Worm (Caenorhabditis elegans) whole organism, mixed stage, embryonic: Measurements from ENCODE around the gene T28A8.3.

ENCODE experiments used
- M03D4.4 ChIP-seq: sonication (generic microtip); optimal IDR thresholded peaks from 2 replicates; lab custom pipeline; 2017; ENCODE audit warnings: mild to moderate bottlenecking, missing genetic modification characterization, missing compliant biosample characterization
- bed-3 ChIP-seq: fragments of 200-800 bp; sonication (Bioruptor generic); optimal IDR thresholded peaks from 3 replicates; lab custom pipeline; 2018; ENCODE audit warnings: mild to moderate bottlenecking, missing genetic modification characterization, moderate library complexity, missing compliant biosample characterization
- blmp-1 ChIP-seq: fragments of 150-350 bp; optimal IDR thresholded peaks from 2 replicates; lab custom pipeline; 2014; ENCODE audit warnings: missing biosample characterization, missing genetic modification characterization
- ceh-43 ChIP-seq: fragments of 200-800 bp; sonication (Bioruptor generic); optimal IDR thresholded peaks from 2 replicates; lab custom pipeline; 2018; ENCODE audit warnings: mild to moderate bottlenecking, missing genetic modification characterization, moderate library complexity, missing compliant biosample characterization
- ceh-83 ChIP-seq: fragments of 200-800 bp; sonication (Bioruptor generic); optimal IDR thresholded peaks from 2 replicates; lab custom pipeline; 2018; ENCODE audit warnings: mild to moderate bottlenecking, missing genetic modification characterization, missing compliant biosample characterization
- ces-1 ChIP-seq: fragments of 150-350 bp; optimal IDR thresholded peaks from 2 replicates; lab custom pipeline; 2014; ENCODE audit warnings: missing biosample characterization, missing genetic modification reagents, missing genetic modification characterization
- drap-1 ChIP-seq: fragments of 200-800 bp; sonication (Bioruptor generic); optimal IDR thresholded peaks from 3 replicates; lab custom pipeline; 2018; ENCODE audit warnings: mild to moderate bottlenecking, missing genetic modification characterization, missing compliant biosample characterization
- elt-1 ChIP-seq: sonication (generic microtip); optimal IDR thresholded peaks from 2 replicates; lab custom pipeline; 2017; ENCODE audit warnings: missing genetic modification characterization, mild to moderate bottlenecking, missing compliant biosample characterization, antibody characterized with exemption, moderate library complexity, borderline replicate concordance; ENCODE audit not compliant: insufficient read depth
- elt-3 ChIP-seq: fragments of 150-350 bp; optimal IDR thresholded peaks from 2 replicates; lab custom pipeline; 2014; ENCODE audit warnings: missing biosample characterization, missing genetic modification characterization
- flh-1 ChIP-seq: fragments of 200-800 bp; sonication (Bioruptor generic); optimal IDR thresholded peaks from 2 replicates; lab custom pipeline; 2018; ENCODE audit warnings: mild to moderate bottlenecking, missing genetic modification characterization, moderate library complexity, missing compliant biosample characterization
- ham-2 ChIP-seq: fragments of 200-800 bp; sonication (Bioruptor generic); optimal IDR thresholded peaks from 2 replicates; lab custom pipeline; 2018; ENCODE audit warnings: mild to moderate bottlenecking, missing genetic modification characterization, missing compliant biosample characterization
- hlh-1 ChIP-seq: fragments of 150-350 bp; optimal IDR thresholded peaks from 2 replicates; lab custom pipeline; 2014; ENCODE audit warnings: missing biosample characterization, missing genetic modification reagents, missing genetic modification characterization
- lin-13 ChIP-seq: fragments of 150-350 bp; optimal IDR thresholded peaks from 2 replicates; lab custom pipeline; 2014; ENCODE audit warnings: missing biosample characterization, missing genetic modification characterization
- lin-32 ChIP-seq: fragments of 200-800 bp; sonication (Bioruptor generic); optimal IDR thresholded peaks from 2 replicates; lab custom pipeline; 2018; ENCODE audit warnings: mild to moderate bottlenecking, missing genetic modification characterization, missing compliant biosample characterization
- mab-5 ChIP-seq: fragments of 150-350 bp; optimal IDR thresholded peaks from 2 replicates; lab custom pipeline; 2014; ENCODE audit warnings: missing biosample characterization, missing genetic modification characterization
- mep-1 ChIP-seq: fragments of 150-350 bp; optimal IDR thresholded peaks from 2 replicates; lab custom pipeline; 2017; ENCODE audit warnings: missing biosample characterization, missing genetic modification reagents, missing genetic modification characterization, inconsistent platforms
- mls-2 ChIP-seq: sonication (generic microtip); optimal IDR thresholded peaks from 2 replicates; lab custom pipeline; 2016; ENCODE audit warnings: mild to moderate bottlenecking, missing genetic modification characterization, moderate library complexity, missing compliant biosample characterization
- nhr-12 ChIP-seq: fragments of 150-350 bp; optimal IDR thresholded peaks from 2 replicates; lab custom pipeline; 2014; ENCODE audit warnings: missing biosample characterization, missing genetic modification characterization
- nhr-2 ChIP-seq: fragments of 150-350 bp; optimal IDR thresholded peaks from 2 replicates; lab custom pipeline; 2014; ENCODE audit warnings: missing biosample characterization, missing genetic modification characterization
- nhr-237 ChIP-seq: fragments of 150-350 bp; optimal IDR thresholded peaks from 2 replicates; lab custom pipeline; 2014; ENCODE audit warnings: missing biosample characterization, missing genetic modification characterization
- nhr-28 ChIP-seq: fragments of 150-350 bp; optimal IDR thresholded peaks from 2 replicates; lab custom pipeline; 2014; ENCODE audit warnings: missing biosample characterization, missing genetic modification characterization
- nhr-76 ChIP-seq: sonication (generic microtip); optimal IDR thresholded peaks from 2 replicates; lab custom pipeline; 2017; ENCODE audit warnings: missing biosample characterization, missing genetic modification characterization
- pha-4 ChIP-seq: fragments of 150-350 bp; optimal IDR thresholded peaks from 2 replicates; lab custom pipeline; 2018; ENCODE audit warnings: missing biosample characterization, missing genetic modification reagents, missing genetic modification characterization
- sem-2 ChIP-seq: fragments of 200-800 bp; sonication (Bioruptor generic); optimal IDR thresholded peaks from 2 replicates; lab custom pipeline; 2018; ENCODE audit warnings: mild to moderate bottlenecking, missing genetic modification characterization, missing compliant biosample characterization
- tbx-8 ChIP-seq: fragments of 200-800 bp; sonication (Bioruptor generic); optimal IDR thresholded peaks from 2 replicates; lab custom pipeline; 2018; ENCODE audit warnings: mild to moderate bottlenecking, missing genetic modification characterization, moderate library complexity, missing compliant biosample characterization
- unc-120 ChIP-seq: sonication (generic microtip); optimal IDR thresholded peaks from 2 replicates; lab custom pipeline; 2017; ENCODE audit warnings: missing genetic modification characterization, missing compliant biosample characterization; ENCODE audit not compliant: poor library complexity, severe bottlenecking
- unc-39 ChIP-seq: fragments of 150-350 bp; optimal IDR thresholded peaks from 2 replicates; lab custom pipeline; 2014; ENCODE audit warnings: missing biosample characterization, missing genetic modification characterization
- unc-62 ChIP-seq: fragments of 150-350 bp; optimal IDR thresholded peaks from 2 replicates; lab custom pipeline; 2014; ENCODE audit warnings: missing biosample characterization, missing genetic modification reagents, missing genetic modification characterization
- ztf-11 ChIP-seq: fragments of 150-350 bp; optimal IDR thresholded peaks from 2 replicates; lab custom pipeline; 2014; ENCODE audit warnings: missing biosample characterization, missing genetic modification characterization

Gene T28A8.3

DNA sequence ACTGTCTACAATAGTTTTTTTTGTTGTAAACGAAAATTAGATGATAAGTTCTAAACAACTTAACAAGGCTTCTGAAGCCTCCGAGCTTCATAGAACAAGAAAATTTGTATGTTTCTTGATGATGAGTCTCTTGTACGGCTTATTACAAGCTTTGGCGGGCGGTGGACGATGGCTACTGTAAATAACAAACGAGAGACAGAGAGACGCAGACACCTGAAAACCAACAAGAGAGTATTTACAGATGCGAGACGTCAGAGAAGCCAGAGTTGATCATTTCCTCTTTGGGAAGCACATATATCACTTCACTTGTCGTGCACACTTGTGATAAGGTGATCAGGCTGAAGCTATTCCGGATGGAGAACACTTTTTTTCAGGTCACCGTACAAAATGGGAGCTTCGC, 25.0 kb downstream of the T28A8.3 start:
- TF ChIP-seq pha-4 (tag; lab: Kevin White, UChicago) (peak; percentile 91), blmp-1 (tag; lab: Kevin White, UChicago) (no peak)
- TF ChIP-seq, all 35 proteins: peak for 1

DNA sequence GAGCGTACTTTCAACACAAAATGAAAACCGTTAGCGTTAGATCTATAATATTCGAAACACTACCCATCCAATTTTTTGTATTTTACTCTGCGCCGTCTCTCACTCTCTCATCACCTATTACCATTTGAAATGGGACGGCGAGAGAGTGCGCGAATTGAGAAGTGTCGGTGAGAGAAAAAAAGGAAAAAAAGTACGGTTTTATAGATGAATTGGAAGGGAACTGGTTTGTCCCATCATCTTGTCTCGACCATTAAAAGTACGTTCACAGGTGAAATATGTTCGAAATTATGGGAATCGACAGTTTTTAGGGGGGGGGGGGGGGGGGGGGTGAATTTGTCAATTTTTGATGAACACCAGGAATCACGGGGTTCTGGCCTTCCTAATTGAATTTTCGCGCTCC, 28.9 kb downstream of the T28A8.3 start:
- no peak for TF ChIP-seq ceh-43 (GFP tag; lab: Kevin White, UChicago)
- TF ChIP-seq unc-62: no peak
- TF ChIP-seq bed-3 (GFP tag; lab: Kevin White, UChicago): no peak
- TF ChIP-seq ceh-83 (GFP tag; lab: Kevin White, UChicago): no peak
- TF ChIP-seq nhr-76: no peak

DNA sequence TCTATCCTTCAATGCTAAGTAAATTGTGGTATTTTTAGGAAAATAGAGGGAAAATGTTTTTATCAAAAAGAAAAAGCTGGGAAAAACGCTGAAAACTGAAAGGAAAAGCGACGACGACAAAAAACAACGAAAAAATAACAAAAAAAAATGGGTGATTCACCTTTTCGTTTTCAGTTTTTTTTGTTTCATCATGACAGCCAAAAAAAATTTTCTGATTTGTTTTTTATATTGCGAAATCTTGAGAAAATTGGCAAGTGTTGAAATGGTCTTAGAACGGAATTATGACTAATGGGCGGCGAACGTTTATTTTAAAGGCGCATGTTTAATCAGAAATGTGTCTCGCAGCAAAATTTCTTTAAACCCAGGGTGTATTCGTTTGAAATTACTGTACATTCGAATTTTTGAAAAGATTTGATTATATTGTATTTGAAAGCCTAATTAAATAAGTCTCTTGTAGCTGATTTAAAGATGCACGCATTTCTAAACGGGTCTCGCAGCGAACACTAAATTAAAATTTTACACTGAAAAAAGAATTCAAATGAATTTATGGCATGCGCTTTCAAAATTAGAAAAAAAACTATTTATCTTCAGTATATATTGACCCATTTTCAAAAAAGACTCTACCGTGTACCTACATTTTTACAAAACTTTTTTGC, 30.0 kb downstream of the T28A8.3 start:
- no peak for TF ChIP-seq nhr-12 (tag; lab: Kevin White, UChicago)
- TF ChIP-seq unc-120 (tag; lab: Kevin White, UChicago): no peak
- TF ChIP-seq M03D4.4 (tag; lab: Kevin White, UChicago): no peak
- no peak for TF ChIP-seq ces-1 (GFP tag; lab: Kevin White, UChicago)
- no peak for TF ChIP-seq unc-62
- TF ChIP-seq ham-2 (GFP tag; lab: Kevin White, UChicago): no peak
- no peak for TF ChIP-seq nhr-2 (tag; lab: Kevin White, UChicago)
- no peak for TF ChIP-seq bed-3 (GFP tag; lab: Kevin White, UChicago)
- no peak for TF ChIP-seq drap-1 (GFP tag; lab: Kevin White, UChicago)
- TF ChIP-seq tbx-8 (GFP tag; lab: Kevin White, UChicago): no peak
- TF ChIP-seq ceh-43 (GFP tag; lab: Kevin White, UChicago): no peak
- no peak for TF ChIP-seq unc-39
- no peak for TF ChIP-seq ceh-83 (GFP tag; lab: Kevin White, UChicago)
- TF ChIP-seq mab-5: no peak
- no peak for TF ChIP-seq blmp-1 (tag; lab: Kevin White, UChicago)
- TF ChIP-seq flh-1 (GFP tag; lab: Kevin White, UChicago): no peak
- TF ChIP-seq nhr-28 (tag; lab: Kevin White, UChicago): no peak

DNA sequence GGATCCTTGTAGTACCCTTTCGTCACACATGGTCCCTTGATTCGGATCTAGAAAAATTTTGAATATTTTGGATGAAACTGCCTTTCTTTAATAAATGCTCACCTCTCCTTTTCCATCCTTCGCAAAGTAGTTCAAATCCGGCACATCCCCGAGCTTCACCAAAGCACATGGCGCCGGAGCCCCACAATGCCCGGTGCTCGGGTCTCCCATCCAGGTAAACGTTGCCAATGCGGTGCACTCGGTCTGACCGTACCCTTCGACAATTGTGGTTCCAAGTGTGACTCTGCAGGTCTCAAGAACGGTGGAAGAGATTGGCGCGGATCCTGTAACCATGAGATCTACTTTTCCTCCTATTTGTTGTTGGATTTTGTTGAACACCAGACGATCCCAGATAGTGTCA, 35.0 kb downstream of the T28A8.3 start:
- TF ChIP-seq nhr-12 (tag; lab: Kevin White, UChicago) (no peak), mls-2 (no peak)

DNA sequence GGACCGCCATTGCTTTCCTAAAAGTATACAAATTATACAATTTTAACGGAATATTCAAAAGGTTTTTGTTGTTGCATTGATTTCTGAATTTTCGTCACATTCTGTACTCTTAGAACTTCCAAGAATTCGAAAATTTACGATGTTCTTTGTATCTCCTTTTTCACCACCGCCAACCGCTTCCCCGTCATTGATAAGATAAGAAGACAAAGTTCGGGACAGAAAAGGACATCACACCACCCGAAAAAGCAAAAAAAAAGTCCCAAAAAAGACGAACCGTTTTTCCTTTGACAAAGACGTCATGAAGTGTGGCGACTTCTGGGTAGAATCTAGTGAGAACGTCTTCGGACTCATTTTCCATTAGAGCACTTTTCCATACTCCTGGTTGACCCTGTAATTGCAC, 36.6 kb downstream of the T28A8.3 start:
- TF ChIP-seq nhr-76 (no peak), nhr-2 (tag; lab: Kevin White, UChicago) (no peak), ceh-43 (GFP tag; lab: Kevin White, UChicago) (no peak), mab-5 (no peak), ceh-83 (GFP tag; lab: Kevin White, UChicago) (no peak), mep-1 (tag; lab: Kevin White, UChicago) (no peak), unc-39 (no peak), lin-32 (no peak), hlh-1 (tag; lab: Kevin White, UChicago) (no peak), ztf-11 (tag; lab: Kevin White, UChicago) (no peak)

DNA sequence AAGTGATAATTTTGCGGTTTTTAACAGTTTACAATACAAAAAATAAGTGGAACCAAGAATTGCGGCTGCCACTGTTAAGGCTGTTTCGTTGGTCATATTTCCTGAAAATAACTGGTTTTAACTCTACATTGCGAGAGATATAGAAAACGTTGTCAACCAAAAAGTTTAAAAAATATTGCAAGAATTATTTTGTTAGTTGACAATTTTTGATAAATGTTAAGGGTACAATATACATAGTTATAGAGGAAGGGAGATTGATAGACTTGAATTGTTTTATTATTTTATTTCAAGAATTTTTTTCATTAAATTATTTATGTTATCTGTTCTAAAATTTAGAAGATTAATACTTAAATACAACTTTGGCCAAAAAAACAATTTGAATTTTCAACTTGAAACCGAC, 37.6 kb downstream of the T28A8.3 start, which contains the start of gene acs-5:
Gene acs-5, minus strand, starts transcription at position 101 of the 400 bp plus-strand sequence.
- TF ChIP-seq elt-3 (tag; lab: Kevin White, UChicago) (no peak), nhr-2 (tag; lab: Kevin White, UChicago) (no peak), pha-4 (tag; lab: Kevin White, UChicago) (no peak), nhr-76 (no peak), unc-62 (no peak), sem-2 (GFP tag; lab: Kevin White, UChicago) (no peak), mls-2 (no peak), hlh-1 (tag; lab: Kevin White, UChicago) (no peak), nhr-28 (tag; lab: Kevin White, UChicago) (no peak), nhr-237 (no peak), flh-1 (GFP tag; lab: Kevin White, UChicago) (no peak), M03D4.4 (tag; lab: Kevin White, UChicago) (no peak), drap-1 (GFP tag; lab: Kevin White, UChicago) (no peak), bed-3 (GFP tag; lab: Kevin White, UChicago) (no peak), ham-2 (GFP tag; lab: Kevin White, UChicago) (no peak), elt-1 (tag; lab: Kevin White, UChicago) (no peak), lin-13 (no peak), unc-39 (no peak), mep-1 (tag; lab: Kevin White, UChicago) (no peak)
